Fruit fly (Drosophila melanogaster) whole organism, wandering third instar larva: ENCODE results near the gene CG1309.

Source experiments
- Abd-B ChIP-seq: fragments of >200 bp; optimal IDR thresholded peaks from 2 replicates; lab custom pipeline; 2017; ENCODE audit warnings: missing biosample characterization, missing genetic modification characterization
- CG32264 ChIP-seq: fragments of 200-800 bp; sonication (Bioruptor generic); optimal IDR thresholded peaks from 2 replicates; lab custom pipeline; 2016; ENCODE audit warnings: missing biosample characterization, missing genetic modification characterization
- CG9705 ChIP-seq: fragments of 200-800 bp; sonication (Bioruptor generic); optimal IDR thresholded peaks from 2 replicates; lab custom pipeline; 2018; ENCODE audit warnings: missing biosample characterization, mild to moderate bottlenecking, missing genetic modification characterization
- CrebA ChIP-seq: fragments of 200-800 bp; sonication (Bioruptor generic); optimal IDR thresholded peaks from 2 replicates; lab custom pipeline; 2016; ENCODE audit warnings: missing biosample characterization, mild to moderate bottlenecking, missing genetic modification characterization, borderline replicate concordance
- Dfd ChIP-seq: fragments of >200 bp; optimal IDR thresholded peaks from 2 replicates; lab custom pipeline; 2017; ENCODE audit warnings: missing biosample characterization, missing genetic modification characterization
- Dif ChIP-seq: fragments of 200-275, 200-300 bp; sonication (Bioruptor generic); optimal IDR thresholded peaks from 2 replicates; lab custom pipeline; 2018; ENCODE audit warnings: missing biosample characterization, missing genetic modification characterization; ENCODE audit not compliant: partially characterized antibody
- GATAd ChIP-seq: sonication (Bioruptor generic); optimal IDR thresholded peaks from 2 replicates; lab custom pipeline; 2016; ENCODE audit warnings: missing biosample characterization, missing genetic modification characterization
- HLH106 ChIP-seq: fragments of 200-800 bp; optimal IDR thresholded peaks from 3 replicates; lab custom pipeline; 2019; ENCODE audit warnings: missing biosample characterization, mild to moderate bottlenecking, missing genetic modification characterization, moderate library complexity
- Hnf4 ChIP-seq: fragments of 200-800 bp; sonication (Bioruptor generic); optimal IDR thresholded peaks from 2 replicates; lab custom pipeline; 2016; ENCODE audit warnings: missing biosample characterization, mild to moderate bottlenecking, missing genetic modification characterization
- Hr78 ChIP-seq: fragments of >200 bp; optimal IDR thresholded peaks from 2 replicates; lab custom pipeline; 2017; ENCODE audit warnings: missing biosample characterization, missing genetic modification characterization
- Hr83 ChIP-seq: fragments of 200-300 bp; sonication (Bioruptor generic); optimal IDR thresholded peaks from 2 replicates; lab custom pipeline; 2016; ENCODE audit warnings: missing biosample characterization, mild to moderate bottlenecking, missing genetic modification characterization, moderate library complexity; ENCODE audit not compliant: poor library complexity, severe bottlenecking
- Jra ChIP-seq: sonication (Bioruptor generic); optimal IDR thresholded peaks from 2 replicates; lab custom pipeline; 2016; ENCODE audit warnings: missing biosample characterization, missing genetic modification characterization
- Mio ChIP-seq: sonication (Bioruptor generic); optimal IDR thresholded peaks from 2 replicates; lab custom pipeline; 2016; ENCODE audit warnings: missing biosample characterization, missing genetic modification characterization
- Myc ChIP-seq: fragments of >200 bp; optimal IDR thresholded peaks from 2 replicates; lab custom pipeline; 2017
- N ChIP-seq: fragments of >200 bp; optimal IDR thresholded peaks from 2 replicates; lab custom pipeline; 2018; ENCODE audit warnings: missing biosample characterization, missing external identifiers, missing genetic modification characterization
- OdsH ChIP-seq: fragments of 200-800 bp; sonication (Bioruptor generic); optimal IDR thresholded peaks from 2 replicates; lab custom pipeline; 2016; ENCODE audit warnings: missing biosample characterization, mild to moderate bottlenecking, missing genetic modification characterization
- Rel ChIP-seq, 2 experiments: fragments of 200-800 bp; sonication (Bioruptor generic) in 1 of 2; optimal IDR thresholded peaks; 2 replicates in 1 of 2; 3 replicates in 1 of 2; lab custom pipeline; 2016 to 2019; ENCODE audit warnings: mild to moderate bottlenecking in 2 of 2, missing biosample characterization in 2 of 2, missing genetic modification characterization in 2 of 2, moderate library complexity in 1 of 2
- Sp1 ChIP-seq: fragments of 200-800 bp; sonication (Bioruptor generic); optimal IDR thresholded peaks from 3 replicates; lab custom pipeline; 2019; ENCODE audit warnings: missing biosample characterization, mild to moderate bottlenecking, missing genetic modification characterization, moderate library complexity
- Vsx2 ChIP-seq: fragments of 200-300, 225-300 bp; sonication (Bioruptor generic); optimal IDR thresholded peaks from 2 replicates; lab custom pipeline; 2018; ENCODE audit warnings: missing biosample characterization, missing genetic modification characterization; ENCODE audit not compliant: partially characterized antibody
- br ChIP-seq: fragments of 200-800 bp; sonication (Bioruptor generic); optimal IDR thresholded peaks from 2 replicates; lab custom pipeline; 2016; ENCODE audit warnings: missing biosample characterization, missing genetic modification characterization
- brk ChIP-seq: fragments of 200-800 bp; sonication (Bioruptor generic); optimal IDR thresholded peaks from 2 replicates; lab custom pipeline; 2016; ENCODE audit warnings: missing biosample characterization, mild to moderate bottlenecking, missing genetic modification characterization
- dl ChIP-seq, 2 experiments: fragments of 175-275, 200-275 bp in 1 of 2; fragments of 200-275 bp in 1 of 2; sonication (Bioruptor generic); optimal IDR thresholded peaks; lab custom pipeline; 2018; ENCODE audit warnings: mild to moderate bottlenecking in 2 of 2, missing biosample characterization in 2 of 2, missing genetic modification characterization in 2 of 2, moderate library complexity in 2 of 2; ENCODE audit not compliant: partially characterized antibody in 2 of 2, insufficient read depth in 1 of 2
- dmrt93B ChIP-seq: fragments of 200-800 bp; sonication (Bioruptor generic); optimal IDR thresholded peaks from 2 replicates; lab custom pipeline; 2018; ENCODE audit warnings: missing biosample characterization, mild to moderate bottlenecking, missing genetic modification characterization
- dsf ChIP-seq: sonication (Bioruptor generic); optimal IDR thresholded peaks from 2 replicates; lab custom pipeline; 2016; ENCODE audit warnings: missing biosample characterization, missing genetic modification characterization, borderline replicate concordance
- ey ChIP-seq: fragments of 200-800 bp; sonication (Bioruptor generic); optimal IDR thresholded peaks from 2 replicates; lab custom pipeline; 2016; ENCODE audit warnings: missing biosample characterization, missing genetic modification characterization
- foxo ChIP-seq, 2 experiments: fragments of 200-800 bp; sonication (Bioruptor generic); optimal IDR thresholded peaks; 2 replicates in 1 of 2; 3 replicates in 1 of 2; lab custom pipeline; 2016 to 2017; ENCODE audit warnings: missing biosample characterization in 2 of 2, missing genetic modification characterization in 2 of 2
- fru ChIP-seq: fragments of 200-800 bp; sonication (Bioruptor generic); optimal IDR thresholded peaks from 3 replicates; lab custom pipeline; 2016; ENCODE audit warnings: missing biosample characterization, mild to moderate bottlenecking, missing genetic modification characterization
- h ChIP-seq: fragments of 200-800 bp; sonication (Bioruptor generic); optimal IDR thresholded peaks from 3 replicates; lab custom pipeline; 2016; ENCODE audit warnings: missing biosample characterization, mild to moderate bottlenecking, missing genetic modification characterization
- jim ChIP-seq: fragments of 175-275, 200-325 bp; sonication (Bioruptor generic); optimal IDR thresholded peaks from 2 replicates; lab custom pipeline; 2016; ENCODE audit warnings: missing biosample characterization, mild to moderate bottlenecking, missing genetic modification characterization
- lola ChIP-seq: fragments of >200 bp; optimal IDR thresholded peaks from 2 replicates; lab custom pipeline; 2017; ENCODE audit warnings: missing biosample characterization, missing genetic modification characterization
- pan ChIP-seq: fragments of >200 bp; optimal IDR thresholded peaks from 2 replicates; lab custom pipeline; 2017
- psq ChIP-seq: fragments of 200-800 bp; sonication (Bioruptor generic); optimal IDR thresholded peaks from 3 replicates; lab custom pipeline; 2017; ENCODE audit warnings: missing biosample characterization, mild to moderate bottlenecking, missing genetic modification characterization, moderate library complexity
- rgr ChIP-seq: fragments of 200-800 bp; sonication (Bioruptor generic); optimal IDR thresholded peaks from 3 replicates; lab custom pipeline; 2016; ENCODE audit warnings: missing biosample characterization, mild to moderate bottlenecking, missing genetic modification characterization
- sage ChIP-seq: fragments of 200-800 bp; sonication (Bioruptor generic); optimal IDR thresholded peaks from 2 replicates; lab custom pipeline; 2016; ENCODE audit warnings: missing biosample characterization, mild to moderate bottlenecking, missing genetic modification characterization
- sv ChIP-seq: fragments of 200-800 bp; sonication (Bioruptor generic); optimal IDR thresholded peaks from 3 replicates; lab custom pipeline; 2016; ENCODE audit warnings: missing biosample characterization, missing genetic modification characterization
- tai ChIP-seq: sonication (Bioruptor generic); optimal IDR thresholded peaks from 2 replicates; lab custom pipeline; 2016; ENCODE audit warnings: missing biosample characterization, missing genetic modification characterization
- usp ChIP-seq: fragments of >200 bp; optimal IDR thresholded peaks from 2 replicates; lab custom pipeline; 2017; ENCODE audit warnings: missing biosample characterization, missing genetic modification characterization
- woc ChIP-seq: sonication (Bioruptor generic); optimal IDR thresholded peaks from 2 replicates; lab custom pipeline; 2016; ENCODE audit warnings: missing biosample characterization, mild to moderate bottlenecking, missing genetic modification characterization

Gene CG1309

DNA sequence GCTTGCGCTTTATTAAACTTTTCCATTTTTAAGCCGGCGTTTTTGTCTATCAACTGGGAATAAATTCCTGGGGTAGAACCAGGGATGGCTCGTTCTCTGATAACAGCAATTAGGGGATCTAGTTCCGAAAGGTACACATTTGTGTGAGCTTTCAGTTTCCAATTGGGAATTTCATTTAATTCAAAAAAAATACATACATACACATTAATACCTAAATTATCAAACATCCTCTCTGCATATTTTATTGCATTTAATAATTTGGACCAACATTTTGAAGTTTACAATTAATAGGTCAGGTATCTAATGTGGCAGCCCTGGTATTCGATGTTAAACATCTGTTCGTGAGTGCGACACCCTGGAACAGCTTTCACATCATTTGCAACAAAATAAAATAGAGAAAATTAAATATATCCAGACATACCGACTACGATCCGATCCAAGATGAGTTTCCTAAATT lies at the start of gene CG1309, which contains the start of gene CG15011:
Gene CG1309 (plus strand): TSS at position 329 of the 457 bp plus-strand sequence.
Gene CG15011 (minus strand): TSS at position 51 of the 457 bp plus-strand sequence.
- peak; percentile 74 for TF ChIP-seq sv (GFP tag; lab: Kevin White, UChicago)
- TF ChIP-seq Dfd, result no peak
- TF ChIP-seq brk (GFP tag; lab: Kevin White, UChicago), result no peak
- no peak for TF ChIP-seq Abd-B (GFP tag; lab: Kevin White, UChicago)
- peak; percentile 51 for TF ChIP-seq dsf (GFP tag; lab: Kevin White, UChicago)
- TF ChIP-seq HLH106 (tag; lab: Kevin White, UChicago), result peak; percentile 89
- no peak for TF ChIP-seq dl (GFP tag; optimal IDR thresholded peaks at IDR 0.05; lab: Kevin White, UChicago; ENCODE audit: insufficient read depth in 1 of 2, partially characterized antibody in 2 of 2)
- TF ChIP-seq psq, result peak; percentile 72
- TF ChIP-seq br (GFP tag; lab: Kevin White, UChicago), result peak; percentile 83
- TF ChIP-seq Sp1 (GFP tag; lab: Kevin White, UChicago), result peak; percentile 86
- TF ChIP-seq lola, result no peak
- no peak for TF ChIP-seq pan (lab: Kevin White, UChicago)
- TF ChIP-seq sage (GFP tag; lab: Kevin White, UChicago), result no peak
- TF ChIP-seq Vsx2 (GFP tag; lab: Kevin White, UChicago), result no peak
- no peak for TF ChIP-seq Dif
- peak; percentile 86 for TF ChIP-seq Jra (GFP tag; lab: Kevin White, UChicago)
- TF ChIP-seq rgr, result peak; percentile 88
- TF ChIP-seq dmrt93B (GFP tag; lab: Kevin White, UChicago), result peak; percentile 48
- TF ChIP-seq foxo (GFP tag; optimal IDR thresholded peaks at IDR 0.05; lab: Kevin White, UChicago), result peak in 1 of 2 experiments; percentile 87
- peak; percentile 85 for TF ChIP-seq Hnf4 (GFP tag; lab: Kevin White, UChicago)
- TF ChIP-seq OdsH, result peak; percentile 82
- no peak for TF ChIP-seq Hr78 (GFP tag; lab: Kevin White, UChicago)
- peak; percentile 86 for TF ChIP-seq ey
- TF ChIP-seq tai (GFP tag; lab: Kevin White, UChicago), result no peak
- peak; percentile 47 for TF ChIP-seq Hr83 (GFP tag; lab: Kevin White, UChicago)
- TF ChIP-seq fru (GFP tag; lab: Kevin White, UChicago), result peak; percentile 86
- no peak for TF ChIP-seq usp (GFP tag; lab: Kevin White, UChicago)
- TF ChIP-seq CG32264 (GFP tag; lab: Kevin White, UChicago), result peak; percentile 19
- no peak for TF ChIP-seq CrebA (GFP tag; lab: Kevin White, UChicago)
- peak; percentile 88 for TF ChIP-seq GATAd (GFP tag; lab: Kevin White, UChicago)
- TF ChIP-seq Rel (GFP tag; optimal IDR thresholded peaks at IDR 0.05; lab: Kevin White, UChicago), result no peak
- TF ChIP-seq Rel (tag; optimal IDR thresholded peaks at IDR 0.05; lab: Kevin White, UChicago), result peak; percentile 72
- TF ChIP-seq Myc (lab: Kevin White, UChicago), result no peak
- TF ChIP-seq woc (GFP tag; lab: Kevin White, UChicago), result peak; percentile 94
- no peak for TF ChIP-seq Mio (GFP tag; lab: Kevin White, UChicago)
- TF ChIP-seq CG9705 (GFP tag; lab: Kevin White, UChicago), result peak; percentile 83
- TF ChIP-seq jim (GFP tag; lab: Kevin White, UChicago), result no peak
- TF ChIP-seq N (GFP tag; lab: Kevin White, UChicago), result no peak
- peak; percentile 90 for TF ChIP-seq h (GFP tag; lab: Kevin White, UChicago)
- TF ChIP-seq, all 38 proteins: peak for 21

DNA sequence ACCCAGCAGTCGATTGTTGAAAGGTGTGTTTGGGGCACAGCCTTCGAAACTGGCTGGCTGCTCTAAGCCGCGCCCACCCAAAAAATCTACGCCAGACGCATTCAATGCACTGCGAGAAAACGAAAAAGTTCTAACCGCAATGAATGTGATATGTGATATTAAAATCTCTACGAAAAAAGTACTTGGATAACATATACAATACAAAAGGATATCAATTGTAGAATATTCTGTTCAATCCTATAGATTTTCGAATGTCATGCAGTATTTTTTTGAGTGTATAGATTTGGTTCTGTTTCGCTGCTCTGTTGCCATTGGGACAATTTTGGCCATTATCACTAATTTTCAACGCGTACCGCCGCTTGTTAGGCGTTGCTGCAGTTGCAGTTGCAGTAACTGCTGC lies 49.5 kb upstream of the CG1309 start:
- TF ChIP-seq Myc (lab: Kevin White, UChicago) (no peak), usp (GFP tag; lab: Kevin White, UChicago) (no peak), sv (GFP tag; lab: Kevin White, UChicago) (no peak), GATAd (GFP tag; lab: Kevin White, UChicago) (no peak), ey (no peak), CrebA (GFP tag; lab: Kevin White, UChicago) (no peak), HLH106 (tag; lab: Kevin White, UChicago) (no peak), sage (GFP tag; lab: Kevin White, UChicago) (no peak), Hnf4 (GFP tag; lab: Kevin White, UChicago) (no peak), Sp1 (GFP tag; lab: Kevin White, UChicago) (no peak), Rel (GFP tag; optimal IDR thresholded peaks at IDR 0.05; lab: Kevin White, UChicago) (no peak), Rel (tag; optimal IDR thresholded peaks at IDR 0.05; lab: Kevin White, UChicago) (no peak), CG9705 (GFP tag; lab: Kevin White, UChicago) (no peak), brk (GFP tag; lab: Kevin White, UChicago) (no peak), CG32264 (GFP tag; lab: Kevin White, UChicago) (no peak), Vsx2 (GFP tag; lab: Kevin White, UChicago) (no peak), pan (lab: Kevin White, UChicago) (no peak), psq (no peak), tai (GFP tag; lab: Kevin White, UChicago) (no peak)
